Worm (Caenorhabditis elegans) whole organism, L2 larva: Measurements from ENCODE around the gene osgn-1.
"Not testable (repeated sequence)": the region's sequence is repeated elsewhere in the genome, so short reads cannot be mapped to it uniquely, and the experiment has no call there.

ENCODE experiments used
- F13H6.1 ChIP-seq: sonication (generic microtip); optimal IDR thresholded peaks from 2 replicates; lab custom pipeline; 2016; ENCODE audit warnings: missing genetic modification characterization, missing compliant biosample characterization
- R02D3.7 ChIP-seq: fragments of 150-350 bp; optimal IDR thresholded peaks from 2 replicates; lab custom pipeline; 2014; ENCODE audit warnings: missing biosample characterization, missing genetic modification characterization
- alr-1 ChIP-seq: fragments of 150-350 bp; optimal IDR thresholded peaks from 2 replicates; lab custom pipeline; 2014; ENCODE audit warnings: missing biosample characterization, missing genetic modification characterization
- aly-2 ChIP-seq: fragments of 150-350 bp; optimal IDR thresholded peaks from 2 replicates; lab custom pipeline; 2014; ENCODE audit warnings: missing biosample characterization, missing genetic modification characterization
- ama-1 ChIP-seq: fragments of 150-350 bp; optimal IDR thresholded peaks from 2 replicates; lab custom pipeline; 2018; ENCODE audit warnings: inconsistent platforms
- crh-2 ChIP-seq: sonication (generic microtip); optimal IDR thresholded peaks from 2 replicates; lab custom pipeline; 2017; ENCODE audit warnings: missing biosample characterization, missing genetic modification characterization
- dmd-4 ChIP-seq: sonication (generic microtip); optimal IDR thresholded peaks from 2 replicates; lab custom pipeline; 2017; ENCODE audit warnings: missing biosample characterization, missing genetic modification characterization
- egl-27 ChIP-seq: sonication (generic microtip); optimal IDR thresholded peaks from 3 replicates; lab custom pipeline; 2017; ENCODE audit warnings: missing biosample characterization, missing genetic modification reagents, missing genetic modification characterization
- elt-1 ChIP-seq: fragments of 150-350 bp; optimal IDR thresholded peaks from 2 replicates; lab custom pipeline; 2014; ENCODE audit warnings: missing biosample characterization, missing genetic modification characterization
- elt-3 ChIP-seq: sonication (generic microtip); optimal IDR thresholded peaks from 2 replicates; lab custom pipeline; 2017; ENCODE audit warnings: missing biosample characterization, missing genetic modification characterization
- fos-1 ChIP-seq: fragments of 150-350 bp; optimal IDR thresholded peaks from 2 replicates; lab custom pipeline; 2014; ENCODE audit warnings: missing biosample characterization, missing genetic modification characterization
- gmeb-1 ChIP-seq: fragments of 150-350 bp; optimal IDR thresholded peaks from 2 replicates; lab custom pipeline; 2014; ENCODE audit warnings: missing biosample characterization, missing genetic modification characterization
- lin-11 ChIP-seq: fragments of 150-350 bp; sonication (generic microtip); optimal IDR thresholded peaks from 2 replicates; lab custom pipeline; 2014; ENCODE audit warnings: missing biosample characterization, missing genetic modification characterization, inconsistent platforms, mixed read lengths
- lin-39 ChIP-seq: fragments of 150-350 bp; optimal IDR thresholded peaks from 2 replicates; lab custom pipeline; 2014; ENCODE audit warnings: missing biosample characterization, missing genetic modification reagents, missing genetic modification characterization
- lsy-2 ChIP-seq, 2 experiments: fragments of 150-350 bp in 1 of 2; sonication (generic microtip) in 1 of 2; optimal IDR thresholded peaks; 2 replicates each; lab custom pipeline; 2014 to 2017; ENCODE audit warnings: missing biosample characterization in 2 of 2, missing genetic modification characterization in 2 of 2
- mab-5 ChIP-seq: fragments of 150-350 bp; optimal IDR thresholded peaks from 2 replicates; lab custom pipeline; 2014; ENCODE audit warnings: missing biosample characterization, missing genetic modification characterization
- mbf-1 ChIP-seq: sonication (generic microtip); optimal IDR thresholded peaks from 2 replicates; lab custom pipeline; 2017; ENCODE audit warnings: missing biosample characterization, missing genetic modification characterization
- mdl-1 ChIP-seq, 2 experiments: fragments of 150-350 bp in 1 of 2; sonication (generic microtip) in 1 of 2; optimal IDR thresholded peaks; 2 replicates each; lab custom pipeline; 2017; ENCODE audit warnings: missing biosample characterization in 2 of 2, missing genetic modification characterization in 2 of 2
- nhr-10 ChIP-seq: sonication (generic microtip); optimal IDR thresholded peaks from 2 replicates; lab custom pipeline; 2017; ENCODE audit warnings: missing biosample characterization, missing genetic modification characterization
- nhr-129 ChIP-seq: fragments of 150-350 bp; optimal IDR thresholded peaks from 2 replicates; lab custom pipeline; 2014; ENCODE audit warnings: missing biosample characterization, missing genetic modification characterization
- nhr-21 ChIP-seq: fragments of 150-350 bp; optimal IDR thresholded peaks from 2 replicates; lab custom pipeline; 2014; ENCODE audit warnings: missing biosample characterization, missing genetic modification characterization
- nhr-23 ChIP-seq: fragments of 150-350 bp; optimal IDR thresholded peaks from 2 replicates; lab custom pipeline; 2014; ENCODE audit warnings: missing biosample characterization, missing genetic modification reagents, missing genetic modification characterization
- nhr-237 ChIP-seq: fragments of 150-350 bp; optimal IDR thresholded peaks from 2 replicates; lab custom pipeline; 2014; ENCODE audit warnings: missing biosample characterization, missing genetic modification characterization
- nhr-25 ChIP-seq: fragments of 150-350 bp; sonication (generic microtip); optimal IDR thresholded peaks from 3 replicates; lab custom pipeline; 2014; ENCODE audit warnings: missing biosample characterization, missing genetic modification characterization
- peb-1 ChIP-seq: fragments of 150-350 bp; optimal IDR thresholded peaks from 2 replicates; lab custom pipeline; 2014; ENCODE audit warnings: missing biosample characterization, missing genetic modification characterization
- sma-3 ChIP-seq: sonication (generic microtip); optimal IDR thresholded peaks from 2 replicates; lab custom pipeline; 2016; ENCODE audit warnings: missing genetic modification reagents, missing genetic modification characterization, missing compliant biosample characterization
- sma-9 ChIP-seq, 2 experiments: fragments of 150-350 bp in 1 of 2; sonication (generic microtip) in 1 of 2; optimal IDR thresholded peaks; 2 replicates each; lab custom pipeline; 2014 to 2016; ENCODE audit warnings: missing genetic modification characterization in 2 of 2, mild to moderate bottlenecking in 1 of 2, missing biosample characterization in 1 of 2, missing compliant biosample characterization in 1 of 2, missing genetic modification reagents in 1 of 2, moderate library complexity in 1 of 2
- unc-39 ChIP-seq: fragments of 150-350 bp; optimal IDR thresholded peaks from 2 replicates; lab custom pipeline; 2014; ENCODE audit warnings: missing biosample characterization, missing genetic modification characterization
- unc-55 ChIP-seq: fragments of 150-350 bp; sonication (generic microtip); optimal IDR thresholded peaks from 3 replicates; lab custom pipeline; 2014; ENCODE audit warnings: missing biosample characterization, missing genetic modification reagents, missing genetic modification characterization
- unc-62 ChIP-seq: fragments of 150-350 bp; optimal IDR thresholded peaks from 2 replicates; lab custom pipeline; 2014; ENCODE audit warnings: missing biosample characterization, missing genetic modification reagents, missing genetic modification characterization
- zag-1 ChIP-seq: fragments of 150-350 bp; optimal IDR thresholded peaks from 2 replicates; lab custom pipeline; 2014; ENCODE audit warnings: missing biosample characterization, missing genetic modification characterization
- ztf-1 ChIP-seq: fragments of 200-800 bp; sonication (Bioruptor generic); conservative IDR thresholded peaks from 2 replicates; pipeline ENCODE4 v1.3.6; 2022; ENCODE audit warnings: missing genetic modification characterization, missing compliant biosample characterization
- ztf-11 ChIP-seq: sonication (generic microtip); optimal IDR thresholded peaks from 2 replicates; lab custom pipeline; 2017; ENCODE audit warnings: missing biosample characterization, missing genetic modification characterization
- ztf-4 ChIP-seq: fragments of 150-350 bp; optimal IDR thresholded peaks from 2 replicates; lab custom pipeline; 2014; ENCODE audit warnings: missing biosample characterization, missing genetic modification characterization

osgn-1 gene

ce11 chrIV:4178424-4178823 lies 28.8 kb upstream of the osgn-1 start, which contains the start of gene tsen-34:
Gene tsen-34, plus strand, starts transcription at chrIV:4178457.
- TF ChIP-seq unc-62 (GFP tag; lab: Kevin White, UChicago) (no peak), dmd-4 (tag; lab: Kevin White, UChicago) (no peak), lin-11 (tag; lab: Kevin White, UChicago) (no peak), peb-1 (no peak), egl-27 (tag; lab: Kevin White, UChicago) (no peak), mdl-1 (tag; optimal IDR thresholded peaks at IDR 0.05; lab: Kevin White, UChicago) (no peak), crh-2 (tag; lab: Kevin White, UChicago) (no peak), nhr-23 (tag; lab: Kevin White, UChicago) (no peak), lsy-2 (tag; optimal IDR thresholded peaks at IDR 0.05; lab: Kevin White, UChicago) (no peak), nhr-25 (tag; lab: Kevin White, UChicago) (no peak), ztf-1 (GFP tag; lab: Robert Waterston, UW) (no peak), unc-39 (tag; lab: Kevin White, UChicago) (no peak), mab-5 (tag; lab: Kevin White, UChicago) (no peak), aly-2 (tag; lab: Kevin White, UChicago) (no peak), ztf-4 (tag; lab: Kevin White, UChicago) (no peak)

ce11 chrIV:4180032-4180431 lies 27.2 kb upstream of the osgn-1 start:
- peak in 1 of 2 experiments; percentile 31 for TF ChIP-seq lsy-2 (tag; optimal IDR thresholded peaks at IDR 0.05; lab: Kevin White, UChicago)

- peak; percentile 21 for TF ChIP-seq sma-3
- TF ChIP-seq gmeb-1 (tag; lab: Kevin White, UChicago): peak; percentile 48
- peak; percentile 53 to 76 for TF ChIP-seq lsy-2 (tag; optimal IDR thresholded peaks at IDR 0.05; lab: Kevin White, UChicago)
- peak; percentile 30 for TF ChIP-seq sma-9 (GFP tag; optimal IDR thresholded peaks at IDR 0.05; lab: Kevin White, UChicago)
- not testable (repeated sequence) for TF ChIP-seq sma-9 (tag; optimal IDR thresholded peaks at IDR 0.05; lab: Kevin White, UChicago)
- TF ChIP-seq F13H6.1 (tag; lab: Kevin White, UChicago): peak; percentile 8
Observed at ce11 chrIV:4184767-4185166, 22.4 kb upstream of the osgn-1 start.

- not testable (repeated sequence) for TF ChIP-seq ama-1; elt-1 (tag; lab: Kevin White, UChicago); ztf-4 (tag; lab: Kevin White, UChicago)
Observed at ce11 chrIV:4186099-4186498, 21.1 kb upstream of the osgn-1 start, which contains the start of gene K08D10.11. Gene K08D10.11, minus strand, starts transcription at chrIV:4186199.

- not testable (repeated sequence) for TF ChIP-seq peb-1, lin-39, ztf-11
Observed at ce11 chrIV:4196729-4197128, 10.5 kb upstream of the osgn-1 start, which contains the start of gene K06B9.6. Gene K06B9.6, minus strand, starts transcription at chrIV:4196829.

- not testable (repeated sequence) for TF ChIP-seq elt-3; nhr-25 (tag; lab: Kevin White, UChicago); nhr-237
Observed at ce11 chrIV:4197167-4197566, 10.0 kb upstream of the osgn-1 start, which contains the start of gene cyp-25A6. Gene cyp-25A6, plus strand, starts transcription at chrIV:4197467.

ce11 chrIV:4204275-4204674 lies 2.9 kb upstream of the osgn-1 start, which contains the start of gene pax-2:
Gene pax-2, minus strand, starts transcription at chrIV:4204375.
- TF ChIP-seq R02D3.7 (tag; lab: Kevin White, UChicago): no peak
- TF ChIP-seq egl-27 (tag; lab: Kevin White, UChicago): no peak
- no peak for TF ChIP-seq nhr-21 (tag; lab: Kevin White, UChicago)
- TF ChIP-seq elt-3: no peak
- no peak for TF ChIP-seq mbf-1 (tag; lab: Kevin White, UChicago)
- TF ChIP-seq unc-55 (GFP tag; lab: Kevin White, UChicago): no peak
- no peak for TF ChIP-seq ztf-1 (GFP tag; lab: Robert Waterston, UW)
- no peak for TF ChIP-seq nhr-10 (tag; lab: Kevin White, UChicago)
- TF ChIP-seq ztf-11: no peak
- TF ChIP-seq unc-62 (GFP tag; lab: Kevin White, UChicago): no peak
- TF ChIP-seq lin-11 (tag; lab: Kevin White, UChicago): no peak
- no peak for TF ChIP-seq sma-9 (GFP tag; optimal IDR thresholded peaks at IDR 0.05; lab: Kevin White, UChicago)
- TF ChIP-seq sma-9 (tag; optimal IDR thresholded peaks at IDR 0.05; lab: Kevin White, UChicago): no peak
- no peak for TF ChIP-seq alr-1 (tag; lab: Kevin White, UChicago)
- no peak for TF ChIP-seq nhr-237
- TF ChIP-seq mdl-1 (tag; optimal IDR thresholded peaks at IDR 0.05; lab: Kevin White, UChicago): no peak
- no peak for TF ChIP-seq fos-1 (tag; lab: Kevin White, UChicago)
- no peak for TF ChIP-seq zag-1 (tag; lab: Kevin White, UChicago)
- TF ChIP-seq nhr-129 (tag; lab: Kevin White, UChicago): no peak
- no peak for TF ChIP-seq ama-1
- no peak for TF ChIP-seq lsy-2 (tag; optimal IDR thresholded peaks at IDR 0.05; lab: Kevin White, UChicago)
